Fruit fly (Drosophila melanogaster): ENCODE measurements around the gene CG18628.

DNA sequence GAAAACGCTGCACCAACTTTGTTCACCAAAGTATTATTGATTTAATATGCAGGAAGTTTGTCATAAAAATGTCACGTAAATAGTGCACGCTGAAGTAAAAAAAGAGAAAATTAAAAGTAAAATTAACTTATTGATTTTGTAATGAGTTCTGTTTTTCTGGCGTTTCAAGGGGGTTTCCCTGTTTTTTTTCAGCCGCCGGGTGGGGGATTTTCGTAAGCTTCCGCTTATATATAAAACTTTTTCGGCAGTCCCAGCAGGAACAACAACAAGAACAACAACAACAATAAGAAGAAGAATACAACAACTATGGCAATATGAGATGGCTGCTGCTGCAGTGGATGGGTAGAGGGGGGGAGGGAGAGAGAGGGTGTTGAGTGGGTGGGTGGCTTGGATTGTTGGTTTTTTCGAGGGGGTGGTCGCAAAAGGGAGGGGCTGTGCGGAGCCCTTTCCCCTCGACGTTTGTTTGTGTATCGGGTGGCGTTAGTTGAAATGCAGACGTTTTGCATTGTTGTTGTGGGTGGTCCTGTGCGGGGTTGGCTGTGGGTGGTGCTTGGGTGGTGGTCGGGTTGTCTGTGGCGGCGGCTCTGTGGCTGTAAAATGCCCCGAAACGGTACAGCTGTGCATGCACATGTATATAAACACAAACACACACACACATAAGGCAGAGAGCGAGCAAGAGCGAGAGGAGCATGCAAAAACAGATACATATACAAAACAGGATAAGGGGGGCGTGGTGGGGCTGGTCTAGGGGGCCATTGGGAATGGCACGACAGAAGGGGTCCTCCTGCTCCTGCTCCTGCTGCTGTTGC is 30.3 kb downstream of the CG18628 start:
- TF ChIP-seq CG4707 (GFP tag; optimal IDR thresholded peaks at IDR 0.05): no peak
- no peak for TF ChIP-seq pan (optimal IDR thresholded peaks at IDR 0.05)
- no peak for TF ChIP-seq pan (GFP tag; optimal IDR thresholded peaks at IDR 0.05 in 1 of 2, IDR thresholded peaks at IDR 0.05 in 1 of 2)
- TF ChIP-seq CG33213 (GFP tag; optimal IDR thresholded peaks at IDR 0.05): no peak
- TF ChIP-seq tio (GFP tag; optimal IDR thresholded peaks at IDR 0.05): no peak
- no peak for TF ChIP-seq HLH4C (GFP tag; IDR thresholded peaks at IDR 0.05; ENCODE audit: partially characterized antibody)
- TF ChIP-seq pros (GFP tag; optimal IDR thresholded peaks at IDR 0.05): no peak
